Fruit fly (Drosophila melanogaster) whole organism, embryonic: ENCODE measurements around the gene Ugt35A1.

Experiments
- Bdp1 ChIP-seq: fragments of 200-800 bp; sonication (Bioruptor generic); optimal IDR thresholded peaks from 3 replicates; lab custom pipeline; 2016; ENCODE audit warnings: missing biosample characterization, missing genetic modification characterization
- BtbVII ChIP-seq: fragments of 200-800 bp; sonication (Bioruptor generic); optimal IDR thresholded peaks from 3 replicates; lab custom pipeline; 2017; ENCODE audit warnings: missing biosample characterization, mild to moderate bottlenecking, missing genetic modification characterization
- CG10267 ChIP-seq: fragments of 200-800 bp; sonication (Bioruptor generic); optimal IDR thresholded peaks from 2 replicates; lab custom pipeline; 2018; ENCODE audit warnings: missing biosample characterization, mild to moderate bottlenecking, missing genetic modification characterization, moderate library complexity
- CG12299 ChIP-seq: fragments of 200-800 bp; sonication (Bioruptor generic); optimal IDR thresholded peaks from 2 replicates; lab custom pipeline; 2018; ENCODE audit warnings: missing biosample characterization, mild to moderate bottlenecking, missing genetic modification characterization
- CG1233 ChIP-seq: fragments of 200-800 bp; sonication (Bioruptor generic); optimal IDR thresholded peaks from 4 replicates; lab custom pipeline; 2018; ENCODE audit warnings: missing biosample characterization, mild to moderate bottlenecking, missing genetic modification characterization
- CG15011 ChIP-seq: fragments of 200-800 bp; sonication (Bioruptor generic); optimal IDR thresholded peaks from 3 replicates; lab custom pipeline; 2018; ENCODE audit warnings: missing biosample characterization, mild to moderate bottlenecking, missing genetic modification characterization
- CG15514 ChIP-seq: fragments of 200-800 bp; sonication (Bioruptor generic); optimal IDR thresholded peaks from 3 replicates; lab custom pipeline; 2017; ENCODE audit warnings: missing biosample characterization, missing genetic modification characterization, mild to moderate bottlenecking, moderate library complexity, missing genetic modification reagents
- CG15696 ChIP-seq: fragments of 200-800 bp; sonication (Bioruptor generic); optimal IDR thresholded peaks from 2 replicates; lab custom pipeline; 2019; ENCODE audit warnings: missing biosample characterization, mild to moderate bottlenecking, missing genetic modification characterization, moderate library complexity
- CG1603 ChIP-seq: fragments of 200-800 bp; sonication (Bioruptor generic); optimal IDR thresholded peaks from 2 replicates; lab custom pipeline; 2019; ENCODE audit warnings: missing biosample characterization, mild to moderate bottlenecking, missing genetic modification characterization, moderate library complexity
- CG17328 ChIP-seq: fragments of 200-800 bp; sonication (Bioruptor generic); IDR thresholded peaks from 2 replicates; pipeline ENCODE4 v1.3.6; 2022; ENCODE audit warnings: missing biosample characterization, missing genetic modification characterization
- CG17359 ChIP-seq: fragments of 200-800 bp; sonication (Bioruptor generic); optimal IDR thresholded peaks from 3 replicates; lab custom pipeline; 2018; ENCODE audit warnings: missing biosample characterization, mild to moderate bottlenecking, missing genetic modification characterization, moderate library complexity
- CG17912 ChIP-seq: fragments of 200-800 bp; sonication (Bioruptor generic); optimal IDR thresholded peaks from 2 replicates; lab custom pipeline; 2018; ENCODE audit warnings: missing biosample characterization, mild to moderate bottlenecking, missing genetic modification characterization
- CG1832 ChIP-seq: fragments of 200-800 bp; sonication (Bioruptor generic); optimal IDR thresholded peaks from 2 replicates; lab custom pipeline; 2017; ENCODE audit warnings: missing biosample characterization, mild to moderate bottlenecking, missing genetic modification characterization, inconsistent platforms
- CG18619 ChIP-seq: fragments of 200-800 bp; sonication (Bioruptor generic); optimal IDR thresholded peaks from 3 replicates; lab custom pipeline; 2017; ENCODE audit warnings: missing biosample characterization, mild to moderate bottlenecking, missing genetic modification characterization
- CG2129 ChIP-seq: fragments of 200-800 bp; sonication (Bioruptor generic); IDR thresholded peaks from 2 replicates; pipeline ENCODE4 v1.3.6; 2022; ENCODE audit warnings: missing biosample characterization, missing genetic modification characterization; ENCODE audit not compliant: partially characterized antibody
- CG3281 ChIP-seq: fragments of 200-800 bp; sonication (Bioruptor generic); optimal IDR thresholded peaks from 3 replicates; lab custom pipeline; 2017; ENCODE audit warnings: missing biosample characterization, mild to moderate bottlenecking, missing genetic modification characterization
- CG3995 ChIP-seq: fragments of 200-800 bp; sonication (Bioruptor generic); optimal IDR thresholded peaks from 3 replicates; lab custom pipeline; 2016; ENCODE audit warnings: missing biosample characterization, missing genetic modification characterization
- CG4328 ChIP-seq: fragments of 200-800 bp; sonication (Bioruptor generic); optimal IDR thresholded peaks from 3 replicates; lab custom pipeline; 2017; ENCODE audit warnings: missing biosample characterization, missing genetic modification reagents, missing genetic modification characterization
- CG5245 ChIP-seq: fragments of 200-800 bp; sonication (Bioruptor generic); optimal IDR thresholded peaks from 3 replicates; lab custom pipeline; 2016; ENCODE audit warnings: missing biosample characterization, missing genetic modification characterization
- CG7372 ChIP-seq: fragments of 200-800 bp; sonication (Bioruptor generic); IDR thresholded peaks from 2 replicates; pipeline ENCODE4 v1.3.6; 2022; ENCODE audit warnings: missing biosample characterization, missing genetic modification characterization
- CG7928 ChIP-seq: fragments of 200-800 bp; sonication (Bioruptor generic); optimal IDR thresholded peaks from 2 replicates; lab custom pipeline; 2017; ENCODE audit warnings: missing biosample characterization, mild to moderate bottlenecking, missing genetic modification characterization
- CG8281 ChIP-seq: fragments of 200-800 bp; sonication (Bioruptor generic); optimal IDR thresholded peaks from 2 replicates; lab custom pipeline; 2018; ENCODE audit warnings: missing biosample characterization, mild to moderate bottlenecking, missing genetic modification characterization, moderate library complexity
- CG8765 ChIP-seq: fragments of 200-800 bp; sonication (Bioruptor generic); IDR thresholded peaks from 2 replicates; pipeline ENCODE4 v1.3.6; 2022; ENCODE audit warnings: missing biosample characterization, missing genetic modification characterization
- CG9215 ChIP-seq: fragments of 200-800 bp; sonication (Bioruptor generic); IDR thresholded peaks from 2 replicates; pipeline ENCODE4 v1.3.6; 2022; ENCODE audit warnings: missing biosample characterization, missing genetic modification characterization
- CrebB ChIP-seq: fragments of 200-800 bp; sonication (Bioruptor generic); optimal IDR thresholded peaks from 3 replicates; lab custom pipeline; 2018; ENCODE audit warnings: missing biosample characterization, mild to moderate bottlenecking, missing genetic modification characterization
- D19A ChIP-seq: fragments of 200-800 bp; optimal IDR thresholded peaks from 3 replicates; lab custom pipeline; 2019; ENCODE audit warnings: missing biosample characterization, mild to moderate bottlenecking, missing genetic modification characterization, moderate library complexity
- HmgD ChIP-seq: fragments of 200-800 bp; sonication (Bioruptor generic); optimal IDR thresholded peaks from 3 replicates; lab custom pipeline; 2016; ENCODE audit warnings: missing biosample characterization, missing genetic modification characterization
- Hmr ChIP-seq: fragments of 200-800 bp; sonication (Bioruptor generic); optimal IDR thresholded peaks from 3 replicates; lab custom pipeline; 2017; ENCODE audit warnings: mild to moderate bottlenecking, missing biosample characterization, missing genetic modification reagents, missing genetic modification characterization
- Hr39 ChIP-seq: fragments of >200 bp; optimal IDR thresholded peaks from 2 replicates; lab custom pipeline; 2017
- Poxn ChIP-seq: fragments of 200-800 bp; sonication (Bioruptor generic); IDR thresholded peaks from 2 replicates; pipeline ENCODE4 v1.3.6; 2022; ENCODE audit warnings: missing biosample characterization, missing genetic modification characterization
- al ChIP-seq: fragments of 200-800 bp; sonication (Bioruptor generic); IDR thresholded peaks from 2 replicates; pipeline ENCODE4 v1.3.6; 2022; ENCODE audit warnings: missing biosample characterization, missing genetic modification characterization
- az2 ChIP-seq: fragments of 200-800 bp; sonication (Bioruptor generic); optimal IDR thresholded peaks from 3 replicates; lab custom pipeline; 2016; ENCODE audit warnings: missing biosample characterization, missing genetic modification characterization
- chn ChIP-seq: fragments of 200-800 bp; sonication (Bioruptor generic); optimal IDR thresholded peaks from 2 replicates; lab custom pipeline; 2016; ENCODE audit warnings: missing biosample characterization, missing genetic modification characterization
- cwo ChIP-seq: fragments of 200-800 bp; sonication (Bioruptor generic); optimal IDR thresholded peaks from 3 replicates; lab custom pipeline; 2017; ENCODE audit warnings: missing biosample characterization, missing genetic modification characterization, mild to moderate bottlenecking, moderate library complexity, missing genetic modification reagents
- fd96Cb ChIP-seq: fragments of 200-800 bp; sonication (Bioruptor generic); optimal IDR thresholded peaks from 2 replicates; lab custom pipeline; 2018; ENCODE audit warnings: missing biosample characterization, mild to moderate bottlenecking, missing genetic modification characterization, moderate library complexity
- gcm ChIP-seq: fragments of 200-800 bp; sonication (Bioruptor generic); optimal IDR thresholded peaks from 2 replicates; lab custom pipeline; 2019; ENCODE audit warnings: missing biosample characterization, mild to moderate bottlenecking, missing genetic modification characterization, moderate library complexity
- hbn ChIP-seq: fragments of 200-800 bp; sonication (Bioruptor generic); IDR thresholded peaks from 2 replicates; pipeline ENCODE4 v1.3.6; 2022; ENCODE audit warnings: missing biosample characterization, missing genetic modification characterization; ENCODE audit not compliant: partially characterized antibody
- kay ChIP-seq: fragments of 200-800 bp; sonication (Bioruptor generic); optimal IDR thresholded peaks from 2 replicates; lab custom pipeline; 2016; ENCODE audit warnings: missing biosample characterization, missing genetic modification characterization
- knrl ChIP-seq: fragments of 200-800 bp; sonication (Bioruptor generic); IDR thresholded peaks from 3 replicates; pipeline ENCODE4 v1.3.6; 2022; ENCODE audit warnings: missing biosample characterization, missing genetic modification characterization; ENCODE audit not compliant: partially characterized antibody
- mirr ChIP-seq: fragments of 200-800 bp; sonication (Bioruptor generic); optimal IDR thresholded peaks from 3 replicates; lab custom pipeline; 2018; ENCODE audit warnings: missing biosample characterization, mild to moderate bottlenecking, missing genetic modification characterization
- nmo ChIP-seq: fragments of 200-800 bp; sonication (Bioruptor generic); optimal IDR thresholded peaks from 2 replicates; lab custom pipeline; 2018; ENCODE audit warnings: missing biosample characterization, mild to moderate bottlenecking, missing genetic modification characterization, moderate library complexity
- p53 ChIP-seq: fragments of 200-800 bp; sonication (Bioruptor generic); optimal IDR thresholded peaks from 2 replicates; lab custom pipeline; 2016; ENCODE audit warnings: missing biosample characterization, missing genetic modification characterization
- pnt ChIP-seq: fragments of 200-800 bp; sonication (Bioruptor generic); optimal IDR thresholded peaks from 3 replicates; lab custom pipeline; 2016; ENCODE audit warnings: missing biosample characterization, missing genetic modification characterization
- salm ChIP-seq: fragments of 200-800 bp; sonication (Bioruptor generic); optimal IDR thresholded peaks from 2 replicates; lab custom pipeline; 2018; ENCODE audit warnings: missing biosample characterization, mild to moderate bottlenecking, missing genetic modification characterization
- sd ChIP-seq: fragments of 200-800 bp; sonication (Bioruptor generic); optimal IDR thresholded peaks from 3 replicates; lab custom pipeline; 2018; ENCODE audit warnings: missing biosample characterization, mild to moderate bottlenecking, missing genetic modification characterization, moderate library complexity
- so ChIP-seq: fragments of 200-800 bp; sonication (Bioruptor generic); IDR thresholded peaks from 3 replicates; pipeline ENCODE4 v1.3.6; 2022; ENCODE audit warnings: missing biosample characterization, missing genetic modification characterization
- sug ChIP-seq: fragments of 200-800 bp; optimal IDR thresholded peaks from 2 replicates; lab custom pipeline; 2019; ENCODE audit warnings: missing biosample characterization, mild to moderate bottlenecking, missing genetic modification characterization, moderate library complexity
- tgo ChIP-seq: fragments of 200-800 bp; sonication (Bioruptor generic); IDR thresholded peaks from 3 replicates; pipeline ENCODE4 v1.3.6; 2022; ENCODE audit warnings: missing biosample characterization, missing genetic modification characterization
- zen ChIP-seq: fragments of 200-800 bp; sonication (Bioruptor generic); optimal IDR thresholded peaks from 3 replicates; lab custom pipeline; 2018; ENCODE audit warnings: missing biosample characterization, mild to moderate bottlenecking, missing genetic modification characterization, moderate library complexity

Gene Ugt35A1

DNA sequence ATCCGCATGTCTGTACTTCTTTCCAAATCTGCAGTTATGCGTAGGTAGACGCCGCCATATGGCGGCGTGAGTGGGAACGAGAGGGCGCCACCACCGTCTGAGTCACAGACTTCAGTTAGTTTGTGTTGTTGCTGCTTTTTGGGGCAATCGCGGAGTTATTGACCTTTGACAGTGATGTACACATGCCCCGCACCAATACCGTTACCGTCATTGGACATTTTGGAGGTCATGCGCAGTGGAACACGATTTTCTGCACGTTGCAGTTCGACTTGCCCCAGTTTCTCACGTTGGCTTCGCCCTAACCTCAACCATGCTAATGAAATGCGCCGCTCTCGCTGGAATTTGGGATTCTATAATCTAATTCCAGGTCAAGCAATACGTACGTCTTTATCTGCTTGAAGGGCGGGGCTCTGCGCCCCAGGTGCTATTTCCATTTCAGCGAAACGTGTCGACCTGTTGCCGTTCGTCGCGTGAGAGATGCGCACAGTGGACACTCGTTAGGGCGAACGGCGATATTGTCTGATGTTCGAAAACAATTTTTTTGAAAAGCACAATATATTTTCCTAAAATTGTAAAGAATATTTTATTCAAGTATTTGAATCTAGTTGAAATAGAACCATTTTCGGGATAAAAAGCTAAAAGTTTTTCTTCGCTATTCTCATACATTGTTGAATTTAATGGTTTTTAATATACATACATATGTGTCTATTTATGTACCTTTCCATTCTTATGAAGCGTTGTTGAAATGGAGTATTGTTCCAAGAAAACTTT is 39.0 kb upstream of the Ugt35A1 start (continued):
- peak; percentile 43 for TF ChIP-seq CG1832
- TF ChIP-seq hbn (GFP tag; lab: Robert Waterston, UW): no peak
- peak; percentile 45 for TF ChIP-seq CG5245 (GFP tag; lab: Kevin White, UChicago)
- peak; percentile 63 for TF ChIP-seq CG15514 (GFP tag; lab: Kevin White, UChicago)
- TF ChIP-seq CG8765: peak; percentile 8; the same call in 1 of the 2 replicates
- no peak for TF ChIP-seq p53 (GFP tag; lab: Kevin White, UChicago)
- peak; percentile 27 for TF ChIP-seq gcm
- peak; percentile 33 for TF ChIP-seq CG12299 (tag; lab: Kevin White, UChicago)
- TF ChIP-seq al: peak; percentile 76
- TF ChIP-seq cwo (GFP tag; lab: Kevin White, UChicago): peak; percentile 96
- no peak for TF ChIP-seq Poxn (GFP tag; lab: Robert Waterston, UW)
- no peak for TF ChIP-seq CG17912
- TF ChIP-seq CG4328 (GFP tag; lab: Kevin White, UChicago): no peak
- peak; percentile 53 for TF ChIP-seq CG10267 (tag; lab: Kevin White, UChicago)
- peak; percentile 88 for TF ChIP-seq sug (tag; lab: Kevin White, UChicago)
- TF ChIP-seq CrebB: no peak
- TF ChIP-seq salm (tag; lab: Kevin White, UChicago): no peak
- peak; percentile 63 for TF ChIP-seq CG1603 (tag; lab: Kevin White, UChicago)
- TF ChIP-seq CG3281 (GFP tag; lab: Kevin White, UChicago): peak; percentile 63
- TF ChIP-seq CG1233 (GFP tag; lab: Kevin White, UChicago): peak; percentile 56
- TF ChIP-seq kay: peak; percentile 84
- peak; percentile 75 for TF ChIP-seq az2 (GFP tag; lab: Kevin White, UChicago)
- no peak for TF ChIP-seq CG7928 (GFP tag; lab: Kevin White, UChicago)
- peak; percentile 73 for TF ChIP-seq CG17359 (tag; lab: Kevin White, UChicago)
- peak; percentile 68 for TF ChIP-seq mirr
- 0 out of 3 replicates have a peak, but pooled peaks have one; percentile 13 for TF ChIP-seq knrl (GFP tag; lab: Robert Waterston, UW)
- TF ChIP-seq Hmr (GFP tag; lab: Kevin White, UChicago): peak; percentile 76
- TF ChIP-seq fd96Cb: peak; percentile 59
- TF ChIP-seq CG15011 (GFP tag; lab: Kevin White, UChicago): no peak
- TF ChIP-seq sd (tag; lab: Kevin White, UChicago): peak; percentile 97
- peak; percentile 40 for TF ChIP-seq CG18619
- TF ChIP-seq CG7372 (GFP tag; lab: Robert Waterston, UW): peak; percentile 55; the same call in 1 of the 2 replicates
- peak; percentile 57 for TF ChIP-seq chn (GFP tag; lab: Kevin White, UChicago)
- peak; percentile 69 for TF ChIP-seq CG9215 (GFP tag; lab: Robert Waterston, UW)
- peak; percentile 55 for TF ChIP-seq D19A (tag; lab: Kevin White, UChicago)
- TF ChIP-seq CG15696 (tag; lab: Kevin White, UChicago): peak; percentile 18
- no peak for TF ChIP-seq Hr39 (lab: Kevin White, UChicago)
- peak; percentile 63 for TF ChIP-seq nmo
- peak; percentile 63 for TF ChIP-seq pnt
- peak; percentile 9 for TF ChIP-seq CG8281 (tag; lab: Kevin White, UChicago)
- peak; percentile 53 for TF ChIP-seq zen (tag; lab: Kevin White, UChicago)
- TF ChIP-seq HmgD (GFP tag; lab: Kevin White, UChicago): no peak
- TF ChIP-seq Bdp1 (GFP tag; lab: Kevin White, UChicago): peak; percentile 8
- no peak for TF ChIP-seq CG2129
- peak; percentile 78 for TF ChIP-seq CG17328
- peak; percentile 2 for TF ChIP-seq CG3995 (GFP tag; lab: Kevin White, UChicago)
- TF ChIP-seq so (GFP tag; lab: Robert Waterston, UW): peak; percentile 64; the same call in 1 of the 3 replicates
- peak; percentile 25 for TF ChIP-seq BtbVII (GFP tag; lab: Kevin White, UChicago)
- peak; percentile 79 for TF ChIP-seq tgo (GFP tag; lab: Robert Waterston, UW)
